Fruit fly (Drosophila melanogaster) S2 (cell line): ENCODE measurements around the gene PolI.

ENCODE experiments used
- CG8478 ChIP-seq: fragments of >200 bp; optimal IDR thresholded peaks from 2 replicates; lab custom pipeline; 2018
- CTCF ChIP-seq, 2 experiments: fragments of >200 bp; optimal IDR thresholded peaks; 2 replicates each; lab custom pipeline; 2018

Gene PolI

DNA sequence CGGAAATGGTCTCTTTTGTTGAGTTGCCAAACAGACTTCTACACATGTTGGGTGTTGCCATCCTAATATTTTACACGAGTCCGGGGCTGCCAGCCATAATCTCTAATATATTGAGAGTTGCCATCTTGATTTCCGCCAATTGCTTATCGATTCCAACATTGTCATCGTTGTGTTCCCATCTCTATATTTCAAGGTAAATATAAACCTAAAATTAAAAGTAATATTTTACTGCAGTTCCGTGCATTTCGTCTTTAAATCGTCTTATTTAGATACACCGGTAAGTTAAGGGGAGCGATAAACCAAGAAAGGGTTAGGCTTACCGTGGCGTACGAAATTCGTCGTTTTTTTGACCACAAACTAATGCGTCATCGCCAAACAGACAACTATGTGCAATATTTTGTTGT, at the start of gene PolI:
TSS of gene PolI (plus strand) at position 138 of the 404 bp plus-strand sequence.
- TF ChIP-seq CTCF (optimal IDR thresholded peaks at IDR 0.05; lab: Kevin White, UChicago) (peak; percentile 51 to 70), CG8478 (no peak)

DNA sequence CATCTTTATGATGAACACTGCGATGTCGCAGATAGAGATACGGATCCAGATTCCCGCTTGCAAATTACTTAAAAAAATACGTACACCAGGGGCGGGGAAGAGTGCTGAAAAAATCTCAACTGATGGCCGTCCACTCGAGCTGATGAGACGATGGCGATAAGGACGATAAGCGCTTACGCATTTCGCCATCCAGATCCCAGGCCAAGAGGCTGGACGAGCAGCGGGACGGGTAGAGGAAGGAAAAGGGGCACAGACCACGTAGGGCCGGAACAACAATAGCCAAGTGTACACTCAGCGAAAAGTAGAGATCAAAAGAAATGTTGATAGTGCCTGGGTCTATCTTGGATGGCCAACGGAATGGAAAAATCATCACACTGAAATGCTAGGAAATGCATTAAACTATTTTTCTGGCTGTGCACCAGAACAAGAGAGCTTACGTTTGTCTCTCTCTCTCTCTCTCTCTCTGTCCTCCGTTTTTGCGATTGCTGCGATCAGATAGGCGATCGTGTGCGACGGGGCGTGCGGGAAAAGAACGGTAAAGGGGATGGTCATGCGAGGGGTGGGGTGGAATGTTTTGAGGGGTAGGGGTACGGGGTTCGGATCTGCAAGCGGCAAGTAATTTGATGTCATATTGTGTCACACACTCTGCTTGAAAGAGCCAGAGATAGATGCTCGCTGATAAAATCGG, 45.7 kb upstream of the PolI start:
- TF ChIP-seq CG8478: no peak
- TF ChIP-seq CTCF (optimal IDR thresholded peaks at IDR 0.05; lab: Kevin White, UChicago): no peak

dm6 chr3R:8189473-8189872, 43.8 kb upstream of the PolI start:
- TF ChIP-seq CG8478 (no peak), CTCF (optimal IDR thresholded peaks at IDR 0.05; lab: Kevin White, UChicago) (no peak)

DNA sequence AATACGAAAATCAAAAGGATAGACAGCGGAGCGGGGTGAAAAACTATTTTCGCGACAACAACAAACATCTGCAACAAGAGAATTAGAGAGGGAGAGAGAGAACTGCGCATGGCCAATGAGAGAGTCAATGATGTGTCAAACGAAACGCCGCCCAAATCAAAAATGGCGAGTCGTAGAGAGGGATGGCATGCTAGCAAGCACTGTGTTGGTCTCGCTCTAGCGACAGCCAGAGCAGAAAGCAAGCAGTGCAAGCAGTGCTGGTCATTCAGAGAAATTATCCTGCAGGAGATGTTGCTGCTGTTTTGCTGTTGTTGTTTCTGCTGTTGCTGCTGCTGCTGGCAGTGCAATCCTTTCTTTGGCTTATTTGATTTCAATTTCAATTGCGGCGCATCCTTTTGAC, 42.4 kb upstream of the PolI start:
- TF ChIP-seq CTCF (optimal IDR thresholded peaks at IDR 0.05; lab: Kevin White, UChicago) (peak; percentile 47 to 54), CG8478 (peak; percentile 55)

DNA sequence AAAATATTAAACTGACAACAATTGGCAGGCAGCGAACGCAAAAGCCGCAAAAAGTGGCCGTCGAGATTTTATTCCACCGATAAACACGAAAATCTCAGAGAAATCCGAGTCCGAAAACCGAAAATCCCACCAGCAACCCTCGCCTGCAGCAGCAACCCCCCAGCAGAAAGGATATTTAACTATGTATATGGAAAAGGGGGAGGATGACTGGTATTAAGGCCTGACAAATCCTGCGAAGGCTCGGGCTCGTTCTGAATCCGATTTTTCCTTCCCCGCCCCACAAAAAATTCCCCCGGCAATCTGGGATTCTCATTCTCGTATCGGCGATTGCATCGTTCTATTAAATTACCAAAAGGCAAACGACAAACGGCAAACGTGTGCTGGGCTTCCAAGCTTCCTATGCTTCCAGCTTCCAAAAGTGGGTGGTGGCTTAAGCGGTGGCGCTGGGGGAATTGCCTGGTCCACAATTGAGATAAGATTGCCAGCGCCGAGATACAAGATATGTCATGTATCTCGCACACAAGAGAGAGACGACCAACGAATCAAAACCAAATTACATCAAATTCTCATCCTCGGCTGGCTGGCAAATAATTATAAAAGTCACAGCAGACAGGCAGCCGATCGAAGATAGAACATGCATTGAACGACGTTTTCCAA, 40.9 kb upstream of the PolI start:
- TF ChIP-seq CTCF (optimal IDR thresholded peaks at IDR 0.05; lab: Kevin White, UChicago): no peak
- no peak for TF ChIP-seq CG8478

DNA sequence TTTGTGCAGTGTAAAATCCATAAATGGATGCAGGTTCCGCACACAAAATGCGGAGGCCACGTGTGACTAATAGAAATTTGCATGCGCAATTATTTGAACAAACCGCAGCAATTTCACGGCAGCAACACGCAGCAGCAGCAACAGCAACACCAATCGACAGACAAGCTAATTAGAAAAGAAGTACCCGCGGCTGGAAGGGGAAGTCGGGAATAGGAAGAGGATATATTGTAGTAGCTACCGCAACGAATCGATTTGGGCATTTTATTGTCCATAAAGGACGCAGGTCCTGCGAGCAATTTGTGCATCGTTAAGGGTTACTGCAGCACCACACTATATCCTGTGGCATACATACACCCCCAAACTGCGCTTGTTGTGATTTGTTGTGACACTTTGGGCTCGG, 40.2 kb upstream of the PolI start:
- TF ChIP-seq CG8478: no peak
- TF ChIP-seq CTCF (optimal IDR thresholded peaks at IDR 0.05; lab: Kevin White, UChicago): no peak

DNA sequence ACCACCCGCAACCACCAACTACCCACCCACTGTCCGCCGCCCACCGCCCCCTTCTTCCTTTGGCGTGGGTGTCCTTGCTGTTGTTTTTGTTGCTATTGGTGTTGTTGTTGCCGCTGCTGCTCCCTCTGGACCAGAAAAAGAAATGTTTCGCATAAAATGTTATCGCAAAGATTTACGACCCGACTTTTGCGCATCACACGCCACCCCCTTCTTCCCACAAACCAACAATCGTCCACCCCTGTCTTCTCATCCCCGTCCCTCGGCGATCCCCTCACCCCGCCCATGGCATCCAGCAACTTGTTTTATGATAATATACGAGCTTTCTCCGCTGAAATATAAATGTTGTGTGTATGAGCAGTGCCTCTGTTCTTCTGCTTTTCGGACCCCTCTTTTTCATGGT, 38.3 kb upstream of the PolI start:
- TF ChIP-seq CTCF (optimal IDR thresholded peaks at IDR 0.05; lab: Kevin White, UChicago) (no peak), CG8478 (no peak)

DNA sequence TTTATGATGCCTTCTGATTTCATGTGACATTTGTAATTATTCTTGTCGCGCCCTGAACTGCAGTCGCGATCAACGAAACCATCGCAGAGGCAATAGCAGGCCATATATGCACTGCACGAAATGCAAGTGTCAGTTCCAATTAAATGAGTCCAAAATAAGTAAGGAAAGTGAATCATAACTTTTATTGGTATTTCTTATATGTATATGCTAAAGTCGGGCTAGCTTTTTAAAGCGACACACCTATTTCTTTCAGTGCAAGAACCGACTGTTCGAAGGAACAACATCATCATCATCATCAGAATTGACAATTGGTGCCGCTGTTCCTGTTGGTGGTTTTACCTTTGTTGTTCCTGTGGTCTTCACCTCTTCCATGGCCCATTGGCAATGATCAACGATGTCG, 36.2 kb upstream of the PolI start:
- no peak for TF ChIP-seq CG8478
- no peak for TF ChIP-seq CTCF (optimal IDR thresholded peaks at IDR 0.05; lab: Kevin White, UChicago)

DNA sequence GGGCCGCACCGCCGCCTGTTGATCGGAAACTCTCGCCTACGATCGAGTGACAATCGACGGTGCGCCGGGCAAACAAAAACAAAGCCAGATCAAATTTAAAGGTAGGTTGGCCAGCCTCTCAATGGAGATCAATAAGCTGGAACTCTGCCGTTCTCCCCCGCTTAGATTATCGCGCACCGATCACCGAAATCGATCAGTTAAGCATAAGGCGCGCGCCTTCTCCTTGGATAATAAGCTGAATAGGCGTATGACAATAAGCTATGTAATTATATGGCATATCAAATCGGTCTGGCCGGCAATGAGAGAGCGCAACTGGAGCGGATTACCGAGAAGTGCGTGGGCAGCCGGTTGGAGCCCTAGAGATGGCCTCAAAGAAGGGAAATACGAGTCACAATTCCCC, 35.0 kb upstream of the PolI start:
- TF ChIP-seq CTCF (optimal IDR thresholded peaks at IDR 0.05; lab: Kevin White, UChicago): no peak
- no peak for TF ChIP-seq CG8478

dm6 chr3R:8203367-8203766, 29.9 kb upstream of the PolI start:
- no peak for TF ChIP-seq CG8478
- TF ChIP-seq CTCF (optimal IDR thresholded peaks at IDR 0.05; lab: Kevin White, UChicago): no peak

- TF ChIP-seq CG8478 (no peak), CTCF (optimal IDR thresholded peaks at IDR 0.05; lab: Kevin White, UChicago) (no peak)
These were observed 28.6 kb upstream of the PolI start, which contains the start of gene CheA84a for dm6 chr3R:8204730-8205129. Gene CheA84a, minus strand, starts transcription at chr3R:8204830.

DNA sequence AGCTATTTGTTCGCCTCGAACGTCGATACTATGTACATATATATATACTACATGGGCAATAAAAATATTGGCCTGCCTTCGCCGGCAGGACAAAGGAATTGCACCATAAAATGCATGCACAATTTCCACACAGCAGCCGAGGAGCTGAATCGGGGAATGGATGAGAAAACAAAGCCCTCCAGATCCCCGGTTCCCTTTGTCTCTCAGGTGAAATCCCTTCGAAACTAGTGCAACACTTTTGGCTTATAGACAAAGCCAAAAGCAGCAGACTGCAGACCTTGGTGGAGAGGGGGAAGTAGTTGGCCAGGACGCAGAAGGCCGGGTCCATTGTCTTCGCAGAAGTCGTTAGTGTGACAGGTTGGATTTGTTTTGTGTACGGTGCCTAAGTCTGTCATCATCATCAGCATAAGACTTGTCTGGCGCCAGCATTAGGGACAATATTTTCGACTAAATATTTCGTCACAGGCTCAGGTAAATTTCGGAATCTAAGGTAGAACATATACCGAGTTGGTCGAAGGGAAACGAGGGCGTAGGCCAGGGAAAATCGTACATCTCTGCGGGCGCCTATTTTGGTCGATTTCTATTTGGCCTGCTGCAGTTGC, 27.9 kb upstream of the PolI start:
- TF ChIP-seq CG8478: no peak
- TF ChIP-seq CTCF (optimal IDR thresholded peaks at IDR 0.05; lab: Kevin White, UChicago): no peak

dm6 chr3R:8206019-8206418, 27.3 kb upstream of the PolI start:
- TF ChIP-seq CTCF (optimal IDR thresholded peaks at IDR 0.05; lab: Kevin White, UChicago) (no peak), CG8478 (no peak)

dm6 chr3R:8206628-8207275, 26.6 kb upstream of the PolI start:
- TF ChIP-seq CTCF (optimal IDR thresholded peaks at IDR 0.05; lab: Kevin White, UChicago): no peak
- TF ChIP-seq CG8478: no peak

DNA sequence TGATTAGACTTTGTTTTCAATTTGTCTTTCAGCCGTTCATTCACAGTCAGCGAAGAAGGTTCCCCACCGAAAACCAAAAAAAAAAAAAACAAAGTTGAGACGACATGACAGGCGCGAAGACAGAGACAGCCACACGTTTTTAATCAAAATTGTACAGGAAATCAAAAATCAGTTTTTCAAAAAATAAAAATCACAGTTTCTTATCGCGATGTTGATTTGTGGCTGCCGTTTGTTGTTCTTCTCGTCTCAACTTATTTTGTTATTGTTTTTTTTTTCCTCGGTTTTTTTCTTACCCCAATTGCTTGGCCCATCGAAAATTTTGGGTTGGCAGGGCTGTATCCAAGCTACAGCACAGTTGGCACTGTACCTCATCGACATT, 26.0 kb upstream of the PolI start:
- no peak for TF ChIP-seq CG8478
- no peak for TF ChIP-seq CTCF (optimal IDR thresholded peaks at IDR 0.05; lab: Kevin White, UChicago)
